Fruit fly (Drosophila melanogaster) whole organism, embryonic: Measurements from ENCODE around the gene CG16758.

Experiments
- Antp ChIP-seq: fragments of 200-800 bp; sonication (Bioruptor generic); optimal IDR thresholded peaks from 3 replicates; lab custom pipeline; 2016; ENCODE audit warnings: missing biosample characterization, missing genetic modification characterization
- Awh ChIP-seq: fragments of 200-800 bp; sonication (Bioruptor generic); IDR thresholded peaks from 2 replicates; pipeline ENCODE4, ENCODE4 v1.3.6; 2022; ENCODE audit warnings: missing biosample characterization, missing genetic modification characterization
- B-H2 ChIP-seq: fragments of 200-800 bp; sonication (Bioruptor generic); optimal IDR thresholded peaks from 2 replicates; lab custom pipeline; 2018; ENCODE audit warnings: missing biosample characterization, mild to moderate bottlenecking, missing genetic modification characterization
- Bgb ChIP-seq: fragments of 200-800 bp; sonication (Bioruptor generic); IDR thresholded peaks from 2 replicates; pipeline ENCODE4 v1.3.6; 2022; ENCODE audit warnings: missing biosample characterization, missing genetic modification characterization; ENCODE audit not compliant: partially characterized antibody
- CG10147 ChIP-seq: fragments of 200-800 bp; sonication (Bioruptor generic); optimal IDR thresholded peaks from 2 replicates; lab custom pipeline; 2019; ENCODE audit warnings: missing biosample characterization, mild to moderate bottlenecking, missing genetic modification characterization, moderate library complexity
- CG10209 ChIP-seq: fragments of 200-800 bp; sonication (Bioruptor generic); optimal IDR thresholded peaks from 3 replicates; lab custom pipeline; 2017; ENCODE audit warnings: missing biosample characterization, mild to moderate bottlenecking, missing genetic modification characterization, missing genetic modification reagents
- CG11504 ChIP-seq: fragments of 200-800 bp; sonication (Bioruptor generic); optimal IDR thresholded peaks from 3 replicates; lab custom pipeline; 2019; ENCODE audit warnings: missing biosample characterization, mild to moderate bottlenecking, missing genetic modification characterization, moderate library complexity
- CG12236 ChIP-seq: fragments of 200-800 bp; sonication (Bioruptor generic); optimal IDR thresholded peaks from 2 replicates; lab custom pipeline; 2016; ENCODE audit warnings: missing biosample characterization, missing genetic modification characterization
- CG1233 ChIP-seq: fragments of 200-800 bp; sonication (Bioruptor generic); optimal IDR thresholded peaks from 4 replicates; lab custom pipeline; 2018; ENCODE audit warnings: missing biosample characterization, mild to moderate bottlenecking, missing genetic modification characterization
- CG12769 ChIP-seq: fragments of 200-800 bp; sonication (Bioruptor generic); optimal IDR thresholded peaks from 2 replicates; lab custom pipeline; 2019; ENCODE audit warnings: missing biosample characterization, mild to moderate bottlenecking, missing genetic modification characterization, moderate library complexity
- CG14860 ChIP-seq: fragments of 200-800 bp; sonication (Bioruptor generic); IDR thresholded peaks from 3 replicates; pipeline ENCODE4 v1.3.6; 2022; ENCODE audit warnings: missing biosample characterization, missing genetic modification characterization; ENCODE audit not compliant: partially characterized antibody
- CG1602 ChIP-seq: fragments of 200-800 bp; sonication (Bioruptor generic); optimal IDR thresholded peaks from 3 replicates; lab custom pipeline; 2016; ENCODE audit warnings: missing biosample characterization, missing genetic modification characterization
- CG1603 ChIP-seq: fragments of 200-800 bp; sonication (Bioruptor generic); optimal IDR thresholded peaks from 2 replicates; lab custom pipeline; 2019; ENCODE audit warnings: missing biosample characterization, mild to moderate bottlenecking, missing genetic modification characterization, moderate library complexity
- CG16813 ChIP-seq: fragments of 200-800 bp; sonication (Bioruptor generic); IDR thresholded peaks from 3 replicates; pipeline ENCODE4 v1.3.6; 2022; ENCODE audit warnings: missing biosample characterization, missing genetic modification characterization; ENCODE audit not compliant: partially characterized antibody
- CG17186 ChIP-seq: fragments of 200-800 bp; sonication (Bioruptor generic); optimal IDR thresholded peaks from 3 replicates; lab custom pipeline; 2017; ENCODE audit warnings: missing biosample characterization, missing genetic modification reagents, missing genetic modification characterization
- CG2120 ChIP-seq: fragments of 200-800 bp; sonication (Bioruptor generic); optimal IDR thresholded peaks from 3 replicates; lab custom pipeline; 2016; ENCODE audit warnings: missing biosample characterization, missing genetic modification characterization
- CG2199 ChIP-seq: fragments of 200-800 bp; sonication (Bioruptor generic); IDR thresholded peaks from 3 replicates; pipeline ENCODE4 v1.3.6; 2022; ENCODE audit warnings: missing biosample characterization, missing genetic modification characterization
- CG31388 ChIP-seq: fragments of 200-800 bp; sonication (Bioruptor generic); optimal IDR thresholded peaks from 2 replicates; lab custom pipeline; 2016; ENCODE audit warnings: missing biosample characterization, missing genetic modification characterization
- CG4730 ChIP-seq: fragments of 200-800 bp; sonication (Bioruptor generic); IDR thresholded peaks from 2 replicates; pipeline ENCODE4 v1.3.6; 2022; ENCODE audit warnings: missing biosample characterization, missing genetic modification characterization
- CG6654 ChIP-seq: fragments of 200-800 bp; sonication (Bioruptor generic); optimal IDR thresholded peaks from 2 replicates; lab custom pipeline; 2017; ENCODE audit warnings: missing biosample characterization, mild to moderate bottlenecking, missing genetic modification characterization
- CG9876 ChIP-seq: fragments of 200-800 bp; sonication (Bioruptor generic); optimal IDR thresholded peaks from 2 replicates; lab custom pipeline; 2016; ENCODE audit warnings: missing biosample characterization, missing genetic modification characterization
- Deaf1 ChIP-seq: fragments of 200-800 bp; optimal IDR thresholded peaks from 3 replicates; lab custom pipeline; 2019; ENCODE audit warnings: missing biosample characterization, mild to moderate bottlenecking, missing genetic modification characterization, moderate library complexity
- Dek ChIP-seq: fragments of 200-800 bp; sonication (Bioruptor generic); optimal IDR thresholded peaks from 3 replicates; lab custom pipeline; 2019; ENCODE audit warnings: missing biosample characterization, mild to moderate bottlenecking, missing genetic modification characterization, moderate library complexity
- Hmx ChIP-seq: fragments of 200-800 bp; sonication (Bioruptor generic); optimal IDR thresholded peaks from 2 replicates; lab custom pipeline; 2016; ENCODE audit warnings: missing biosample characterization, missing genetic modification characterization
- Oli ChIP-seq: fragments of 200-800 bp; sonication (Bioruptor generic); optimal IDR thresholded peaks from 2 replicates; lab custom pipeline; 2018; ENCODE audit warnings: missing biosample characterization, mild to moderate bottlenecking, missing genetic modification characterization, moderate library complexity
- Opbp ChIP-seq: fragments of 200-800 bp; sonication (Bioruptor generic); IDR thresholded peaks from 3 replicates; pipeline ENCODE4 v1.3.6; 2022; ENCODE audit warnings: missing biosample characterization, missing genetic modification characterization; ENCODE audit not compliant: partially characterized antibody
- Poxn ChIP-seq: fragments of 200-800 bp; sonication (Bioruptor generic); IDR thresholded peaks from 2 replicates; pipeline ENCODE4 v1.3.6; 2022; ENCODE audit warnings: missing biosample characterization, missing genetic modification characterization
- al ChIP-seq: fragments of 200-800 bp; sonication (Bioruptor generic); IDR thresholded peaks from 2 replicates; pipeline ENCODE4 v1.3.6; 2022; ENCODE audit warnings: missing biosample characterization, missing genetic modification characterization
- ap ChIP-seq: fragments of 200-800 bp; sonication (Bioruptor generic); IDR thresholded peaks from 2 replicates; pipeline ENCODE4 v1.3.6; 2022; ENCODE audit warnings: missing biosample characterization, missing genetic modification characterization
- ara ChIP-seq: fragments of 200-800 bp; sonication (Bioruptor generic); IDR thresholded peaks from 2 replicates; pipeline ENCODE4 v1.3.6; 2022; ENCODE audit warnings: missing biosample characterization, missing genetic modification characterization
- bab2 ChIP-seq: fragments of 200-800 bp; sonication (Bioruptor generic); optimal IDR thresholded peaks from 2 replicates; lab custom pipeline; 2016; ENCODE audit warnings: missing biosample characterization, missing genetic modification characterization
- bbx ChIP-seq: fragments of 200-800 bp; sonication (Bioruptor generic); IDR thresholded peaks from 2 replicates; pipeline ENCODE4 v1.3.6; 2022; ENCODE audit warnings: missing biosample characterization, missing genetic modification characterization; ENCODE audit not compliant: partially characterized antibody
- bowl ChIP-seq: fragments of 200-800 bp; sonication (Bioruptor generic); IDR thresholded peaks from 2 replicates; pipeline ENCODE4 v1.3.6; 2022; ENCODE audit warnings: missing biosample characterization, missing genetic modification characterization
- br ChIP-seq: fragments of >200 bp; optimal IDR thresholded peaks from 2 replicates; lab custom pipeline; 2017
- chinmo ChIP-seq: fragments of 200-800 bp; sonication (Bioruptor generic); IDR thresholded peaks from 4 replicates; pipeline ENCODE4 v1.3.6; 2022; ENCODE audit warnings: missing biosample characterization, missing genetic modification characterization; ENCODE audit not compliant: partially characterized antibody
- dmrt11E ChIP-seq: fragments of 200-800 bp; sonication (Bioruptor generic); optimal IDR thresholded peaks from 3 replicates; lab custom pipeline; 2018; ENCODE audit warnings: missing biosample characterization, mild to moderate bottlenecking, missing genetic modification characterization, moderate library complexity
- emc ChIP-seq: fragments of 200-800 bp; sonication (Bioruptor generic); optimal IDR thresholded peaks from 2 replicates; lab custom pipeline; 2016; ENCODE audit warnings: missing biosample characterization, missing genetic modification characterization
- ftz-f1 ChIP-seq: fragments of 200-800 bp; sonication (Bioruptor generic); optimal IDR thresholded peaks from 2 replicates; lab custom pipeline; 2016; ENCODE audit warnings: missing biosample characterization, missing genetic modification characterization
- hbn ChIP-seq: fragments of 200-800 bp; sonication (Bioruptor generic); IDR thresholded peaks from 2 replicates; pipeline ENCODE4 v1.3.6; 2022; ENCODE audit warnings: missing biosample characterization, missing genetic modification characterization; ENCODE audit not compliant: partially characterized antibody
- knrl ChIP-seq: fragments of 200-800 bp; sonication (Bioruptor generic); IDR thresholded peaks from 3 replicates; pipeline ENCODE4 v1.3.6; 2022; ENCODE audit warnings: missing biosample characterization, missing genetic modification characterization; ENCODE audit not compliant: partially characterized antibody
- mirr ChIP-seq: fragments of 200-800 bp; sonication (Bioruptor generic); optimal IDR thresholded peaks from 3 replicates; lab custom pipeline; 2018; ENCODE audit warnings: missing biosample characterization, mild to moderate bottlenecking, missing genetic modification characterization
- pan ChIP-seq, 4 experiments: fragments of >200 bp in 3 of 4; fragments of 200-800 bp in 1 of 4; sonication (Bioruptor generic) in 1 of 4; optimal IDR thresholded peaks in 3 of 4; IDR thresholded peaks in 1 of 4; 2 replicates each; pipeline versions ENCODE4 v1.3.6 to Lab custom; 2017 to 2022; ENCODE audit warnings: missing biosample characterization in 2 of 4, missing genetic modification characterization in 2 of 4, mixed read lengths in 1 of 4
- pnt ChIP-seq: fragments of 200-800 bp; sonication (Bioruptor generic); optimal IDR thresholded peaks from 3 replicates; lab custom pipeline; 2016; ENCODE audit warnings: missing biosample characterization, missing genetic modification characterization
- scrt ChIP-seq: fragments of 200-800 bp; sonication (Bioruptor generic); optimal IDR thresholded peaks from 2 replicates; lab custom pipeline; 2018; ENCODE audit warnings: missing biosample characterization, mild to moderate bottlenecking, missing genetic modification characterization, moderate library complexity
- sna ChIP-seq: fragments of 200-800 bp; sonication (Bioruptor generic); IDR thresholded peaks from 2 replicates; pipeline ENCODE4 v1.3.6; 2022; ENCODE audit warnings: missing biosample characterization, missing genetic modification characterization; ENCODE audit not compliant: partially characterized antibody
- stwl ChIP-seq: fragments of 200-800 bp; sonication (Bioruptor generic); optimal IDR thresholded peaks from 3 replicates; lab custom pipeline; 2018; ENCODE audit warnings: missing biosample characterization, mild to moderate bottlenecking, missing genetic modification characterization, moderate library complexity
- tap ChIP-seq: fragments of 200-800 bp; optimal IDR thresholded peaks from 3 replicates; lab custom pipeline; 2019; ENCODE audit warnings: missing biosample characterization, mild to moderate bottlenecking, missing genetic modification characterization, moderate library complexity
- wor ChIP-seq: fragments of 200-800 bp; sonication (Bioruptor generic); IDR thresholded peaks from 2 replicates; pipeline ENCODE4 v1.3.6; 2022; ENCODE audit warnings: missing biosample characterization, missing genetic modification characterization
- zen2 ChIP-seq: fragments of 200-800 bp; sonication (Bioruptor generic); IDR thresholded peaks from 3 replicates; pipeline ENCODE4 v1.3.6; 2022; ENCODE audit warnings: missing biosample characterization, missing genetic modification characterization; ENCODE audit not compliant: partially characterized antibody

CG16758 gene

DNA sequence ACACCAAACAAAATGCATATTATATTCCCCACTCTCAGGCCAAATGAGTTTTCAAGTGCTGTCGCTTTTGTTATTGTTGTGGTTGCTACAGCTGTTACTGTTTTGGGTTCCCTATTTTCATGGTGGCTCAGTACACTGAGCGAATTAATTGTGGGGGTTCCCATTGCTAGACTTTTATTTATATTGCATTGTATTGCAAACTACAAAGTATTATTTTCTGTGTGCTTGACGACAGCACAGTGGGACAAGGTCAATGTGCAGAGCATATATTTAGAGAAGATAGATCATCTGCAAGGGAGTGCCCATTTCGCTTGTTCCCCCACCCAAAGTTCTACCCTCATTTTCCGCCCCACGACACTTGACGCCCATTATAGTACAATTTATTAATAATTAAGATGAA, 16.9 kb downstream of the CG16758 start (continued):
- TF ChIP-seq CG4730 = no peak
- TF ChIP-seq CG1603 (tag; lab: Kevin White, UChicago) = no peak
- TF ChIP-seq B-H2 (GFP tag; lab: Kevin White, UChicago) = no peak
- no peak for TF ChIP-seq CG9876 (GFP tag; lab: Kevin White, UChicago)
- no peak for TF ChIP-seq CG6654 (GFP tag; lab: Kevin White, UChicago)
- TF ChIP-seq CG2120 (GFP tag; lab: Kevin White, UChicago) = no peak
- no peak for TF ChIP-seq dmrt11E (tag; lab: Kevin White, UChicago)
- TF ChIP-seq hbn = no peak
- no peak for TF ChIP-seq stwl (tag; lab: Kevin White, UChicago)
- TF ChIP-seq Antp = no peak
- no peak for TF ChIP-seq Dek
- no peak for TF ChIP-seq Deaf1 (tag; lab: Kevin White, UChicago)
- TF ChIP-seq CG1233 (GFP tag; lab: Kevin White, UChicago) = no peak
- TF ChIP-seq CG31388 = no peak
- no peak for TF ChIP-seq wor (GFP tag; lab: Robert Waterston, UW)
- 0 out of 4 replicates have a peak, but pooled peaks have one; percentile 24 for TF ChIP-seq chinmo (GFP tag; lab: Robert Waterston, UW)
- TF ChIP-seq CG10209 (GFP tag; lab: Kevin White, UChicago) = no peak
- TF ChIP-seq bab2 = peak; percentile 9
- no peak for TF ChIP-seq Hmx (GFP tag; lab: Kevin White, UChicago)
- TF ChIP-seq pnt (GFP tag; lab: Kevin White, UChicago) = no peak
- no peak for TF ChIP-seq emc (GFP tag; lab: Kevin White, UChicago)
- TF ChIP-seq br (lab: Kevin White, UChicago) = no peak
- no peak for TF ChIP-seq bowl (GFP tag; lab: Robert Waterston, UW)
- TF ChIP-seq mirr (GFP tag; lab: Kevin White, UChicago) = no peak
- TF ChIP-seq zen2 (GFP tag; lab: Robert Waterston, UW) = no peak
- TF ChIP-seq bbx (GFP tag; lab: Robert Waterston, UW) = no peak
- no peak for TF ChIP-seq CG1602 (GFP tag; lab: Kevin White, UChicago)
- no peak for TF ChIP-seq CG12769 (tag; lab: Kevin White, UChicago)
- TF ChIP-seq CG10147 = no peak
- TF ChIP-seq Poxn = no peak
- TF ChIP-seq Oli (tag; lab: Kevin White, UChicago) = peak; percentile 24
- no peak for TF ChIP-seq scrt (GFP tag; lab: Kevin White, UChicago)
- no peak for TF ChIP-seq Opbp (GFP tag; lab: Robert Waterston, UW)
- TF ChIP-seq Awh (GFP tag; lab: Robert Waterston, UW) = no peak
- TF ChIP-seq CG17186 = no peak
- no peak for TF ChIP-seq pan (optimal IDR thresholded peaks at IDR 0.05; lab: Kevin White, UChicago)
- TF ChIP-seq pan (GFP tag; optimal IDR thresholded peaks at IDR 0.05 in 1 of 2, IDR thresholded peaks at IDR 0.05 in 1 of 2) = no peak

dm6 chr3L:2485331-2486115, 17.9 kb downstream of the CG16758 start:
- TF ChIP-seq ap (GFP tag; lab: Robert Waterston, UW) = no peak
- no peak for TF ChIP-seq wor (GFP tag; lab: Robert Waterston, UW)
- TF ChIP-seq ara (GFP tag; lab: Robert Waterston, UW) = no peak
- TF ChIP-seq sna = no peak
- peak; percentile 6 for TF ChIP-seq ftz-f1 (GFP tag; lab: Kevin White, UChicago)
- TF ChIP-seq al (GFP tag; lab: Robert Waterston, UW) = no peak
- TF ChIP-seq tap = no peak
- peak; percentile 56 for TF ChIP-seq knrl
- TF ChIP-seq CG9876 (GFP tag; lab: Kevin White, UChicago) = no peak
- peak; percentile 19 for TF ChIP-seq CG11504 (tag; lab: Kevin White, UChicago)
- TF ChIP-seq CG16813 (GFP tag; lab: Robert Waterston, UW) = 0 out of 3 replicates have a peak, but pooled peaks have one; percentile 10
- TF ChIP-seq Bgb (GFP tag; lab: Robert Waterston, UW) = peak; percentile 87
- no peak for TF ChIP-seq CG14860 (GFP tag; lab: Robert Waterston, UW)
- no peak for TF ChIP-seq CG12236 (GFP tag; lab: Kevin White, UChicago)
- peak; percentile 77; the same call in 1 of the 3 replicates for TF ChIP-seq CG2199
